Worm (Caenorhabditis elegans) whole organism, midembryonic: ENCODE data around the gene mdh-2.

Experiments used
- T22C8.4 ChIP-seq: fragments of 200-800 bp; sonication (Bioruptor generic); IDR thresholded peaks from 2 replicates; pipeline ENCODE4 v1.3.6; 2022; ENCODE audit warnings: missing genetic modification characterization, missing compliant biosample characterization
- cog-1 ChIP-seq: sonication (generic microtip); optimal IDR thresholded peaks from 2 replicates; lab custom pipeline; 2016; ENCODE audit warnings: missing genetic modification characterization, missing compliant biosample characterization
- flt-1 ChIP-seq: fragments of 200-800 bp; sonication (Bioruptor generic); IDR thresholded peaks from 2 replicates; pipeline ENCODE4 v1.3.6; 2022; ENCODE audit warnings: missing genetic modification characterization, missing compliant biosample characterization
- klf-2 ChIP-seq: fragments of 200-800 bp; sonication (Bioruptor generic); conservative IDR thresholded peaks from 2 replicates; pipeline ENCODE4 v1.3.6; 2022; ENCODE audit warnings: missing genetic modification reagents, missing genetic modification characterization, missing compliant biosample characterization
- med-1 ChIP-seq: sonication (generic microtip); optimal IDR thresholded peaks from 2 replicates; lab custom pipeline; 2017; ENCODE audit warnings: missing genetic modification characterization, mild to moderate bottlenecking, missing compliant biosample characterization, antibody characterized with exemption, missing genetic modification reagents; ENCODE audit not compliant: insufficient read depth
- ref-1 ChIP-seq: fragments of 200-800 bp; sonication (Bioruptor generic); conservative IDR thresholded peaks from 2 replicates; pipeline ENCODE4 v1.3.6; 2022; ENCODE audit warnings: missing genetic modification reagents, missing genetic modification characterization, missing compliant biosample characterization
- tab-1 ChIP-seq: fragments of 200-800 bp; sonication (Bioruptor generic); IDR thresholded peaks from 2 replicates; pipeline ENCODE4 v1.3.6; 2022; ENCODE audit warnings: missing genetic modification characterization, missing compliant biosample characterization
- ztf-23 ChIP-seq: fragments of 200-800 bp; sonication (Bioruptor generic); IDR thresholded peaks from 2 replicates; pipeline ENCODE4 v1.3.6; 2022; ENCODE audit warnings: missing genetic modification reagents, missing genetic modification characterization, missing compliant biosample characterization
- ztf-29 ChIP-seq: fragments of 200-800 bp; sonication (Bioruptor generic); IDR thresholded peaks from 2 replicates; pipeline ENCODE4 v1.3.6; 2022; ENCODE audit warnings: missing genetic modification reagents, missing genetic modification characterization, missing compliant biosample characterization

The mdh-2 gene

ce11 chrIII:6604317-6604716, 3.6 kb downstream of the mdh-2 start:
- TF ChIP-seq cog-1 (tag; lab: Kevin White, UChicago) = no peak
- no peak for TF ChIP-seq ztf-29 (GFP tag; lab: Robert Waterston, UW)
- TF ChIP-seq tab-1 (GFP tag; lab: Robert Waterston, UW) = no peak
- TF ChIP-seq ztf-23 (GFP tag; lab: Robert Waterston, UW) = no peak
- no peak for TF ChIP-seq flt-1 (GFP tag; lab: Robert Waterston, UW)
- TF ChIP-seq ref-1 (GFP tag; lab: Robert Waterston, UW) = no peak
- TF ChIP-seq med-1 (GFP tag; lab: Kevin White, UChicago) = no peak
- no peak for TF ChIP-seq T22C8.4
- no peak for TF ChIP-seq klf-2 (GFP tag; lab: Robert Waterston, UW)

ce11 chrIII:6603185-6603584, 4.7 kb downstream of the mdh-2 start:
- TF ChIP-seq ref-1 (GFP tag; lab: Robert Waterston, UW) = no peak
- no peak for TF ChIP-seq ztf-29 (GFP tag; lab: Robert Waterston, UW)
- TF ChIP-seq klf-2 (GFP tag; lab: Robert Waterston, UW) = no peak
- TF ChIP-seq tab-1 (GFP tag; lab: Robert Waterston, UW) = no peak
- TF ChIP-seq ztf-23 (GFP tag; lab: Robert Waterston, UW) = no peak
- no peak for TF ChIP-seq med-1 (GFP tag; lab: Kevin White, UChicago)
- no peak for TF ChIP-seq cog-1 (tag; lab: Kevin White, UChicago)
- TF ChIP-seq flt-1 (GFP tag; lab: Robert Waterston, UW) = no peak
- no peak for TF ChIP-seq T22C8.4

- no peak for TF ChIP-seq klf-2 (GFP tag; lab: Robert Waterston, UW)
- no peak for TF ChIP-seq med-1 (GFP tag; lab: Kevin White, UChicago)
- TF ChIP-seq ztf-29 (GFP tag; lab: Robert Waterston, UW) = no peak
- TF ChIP-seq cog-1 (tag; lab: Kevin White, UChicago) = no peak
- TF ChIP-seq flt-1 (GFP tag; lab: Robert Waterston, UW) = no peak
- no peak for TF ChIP-seq ztf-23 (GFP tag; lab: Robert Waterston, UW)
- TF ChIP-seq T22C8.4 = no peak
- no peak for TF ChIP-seq tab-1 (GFP tag; lab: Robert Waterston, UW)
- no peak for TF ChIP-seq ref-1 (GFP tag; lab: Robert Waterston, UW)
Observed at ce11 chrIII:6601073-6601472, 6.8 kb downstream of the mdh-2 start, which contains the start of gene let-765. Gene let-765 (minus strand): TSS chrIII:6601173.

ce11 chrIII:6594069-6594468, 13.8 kb downstream of the mdh-2 start:
- no peak for TF ChIP-seq T22C8.4
- no peak for TF ChIP-seq ref-1 (GFP tag; lab: Robert Waterston, UW)
- TF ChIP-seq klf-2 (GFP tag; lab: Robert Waterston, UW) = no peak
- no peak for TF ChIP-seq ztf-29 (GFP tag; lab: Robert Waterston, UW)
- no peak for TF ChIP-seq ztf-23 (GFP tag; lab: Robert Waterston, UW)
- no peak for TF ChIP-seq cog-1 (tag; lab: Kevin White, UChicago)
- TF ChIP-seq tab-1 (GFP tag; lab: Robert Waterston, UW) = no peak
- TF ChIP-seq med-1 (GFP tag; lab: Kevin White, UChicago) = no peak
- no peak for TF ChIP-seq flt-1 (GFP tag; lab: Robert Waterston, UW)

ce11 chrIII:6592075-6592474, 15.8 kb downstream of the mdh-2 start, which contains the start of gene F20H11.1:
Gene F20H11.1 (minus strand): TSS chrIII:6592175.
- no peak for TF ChIP-seq tab-1 (GFP tag; lab: Robert Waterston, UW)
- TF ChIP-seq klf-2 (GFP tag; lab: Robert Waterston, UW) = no peak
- no peak for TF ChIP-seq T22C8.4
- TF ChIP-seq med-1 (GFP tag; lab: Kevin White, UChicago) = no peak
- no peak for TF ChIP-seq cog-1 (tag; lab: Kevin White, UChicago)
- TF ChIP-seq ztf-29 (GFP tag; lab: Robert Waterston, UW) = no peak
- TF ChIP-seq ref-1 (GFP tag; lab: Robert Waterston, UW) = no peak
- no peak for TF ChIP-seq ztf-23 (GFP tag; lab: Robert Waterston, UW)
- TF ChIP-seq flt-1 (GFP tag; lab: Robert Waterston, UW) = no peak

- no peak for TF ChIP-seq tab-1 (GFP tag; lab: Robert Waterston, UW)
- TF ChIP-seq ztf-23 (GFP tag; lab: Robert Waterston, UW) = no peak
- TF ChIP-seq T22C8.4 = no peak
- no peak for TF ChIP-seq ztf-29 (GFP tag; lab: Robert Waterston, UW)
- no peak for TF ChIP-seq med-1 (GFP tag; lab: Kevin White, UChicago)
- TF ChIP-seq ref-1 (GFP tag; lab: Robert Waterston, UW) = no peak
- no peak for TF ChIP-seq klf-2 (GFP tag; lab: Robert Waterston, UW)
- TF ChIP-seq flt-1 (GFP tag; lab: Robert Waterston, UW) = no peak
- TF ChIP-seq cog-1 (tag; lab: Kevin White, UChicago) = no peak
Observed at ce11 chrIII:6589499-6589898, 18.4 kb downstream of the mdh-2 start.

- TF ChIP-seq med-1 (GFP tag; lab: Kevin White, UChicago) (no peak), klf-2 (GFP tag; lab: Robert Waterston, UW) (no peak), cog-1 (tag; lab: Kevin White, UChicago) (no peak), ztf-29 (GFP tag; lab: Robert Waterston, UW) (no peak), ztf-23 (GFP tag; lab: Robert Waterston, UW) (no peak), T22C8.4 (no peak), ref-1 (GFP tag; lab: Robert Waterston, UW) (no peak), tab-1 (GFP tag; lab: Robert Waterston, UW) (no peak), flt-1 (GFP tag; lab: Robert Waterston, UW) (no peak)
Observed at ce11 chrIII:6587564-6587963, 20.3 kb downstream of the mdh-2 start, which contains the start of gene ddo-3. Gene ddo-3 (plus strand): TSS chrIII:6587864.

ce11 chrIII:6581585-6581984, 26.3 kb downstream of the mdh-2 start, which contains the start of gene acr-21:
Gene acr-21 (plus strand): TSS chrIII:6581885.
- TF ChIP-seq ztf-29 (GFP tag; lab: Robert Waterston, UW) (no peak), cog-1 (tag; lab: Kevin White, UChicago) (no peak), tab-1 (GFP tag; lab: Robert Waterston, UW) (no peak), ref-1 (GFP tag; lab: Robert Waterston, UW) (no peak), T22C8.4 (no peak), ztf-23 (GFP tag; lab: Robert Waterston, UW) (no peak), flt-1 (GFP tag; lab: Robert Waterston, UW) (no peak), klf-2 (GFP tag; lab: Robert Waterston, UW) (no peak), med-1 (GFP tag; lab: Kevin White, UChicago) (no peak)
